Fruit fly (Drosophila melanogaster) whole organism, wandering third instar larva: ENCODE results near the gene NdufV3.
A peak's percentile ranks its signal among the peaks of the same experiment; 100 is the strongest.

Experiments
- CG32264 ChIP-seq: fragments of 200-800 bp; sonication (Bioruptor generic); optimal IDR thresholded peaks from 2 replicates; lab custom pipeline; 2016; ENCODE audit warnings: missing biosample characterization, missing genetic modification characterization
- CrebA ChIP-seq: fragments of 200-800 bp; sonication (Bioruptor generic); optimal IDR thresholded peaks from 2 replicates; lab custom pipeline; 2016; ENCODE audit warnings: missing biosample characterization, mild to moderate bottlenecking, missing genetic modification characterization, borderline replicate concordance
- Dfd ChIP-seq: fragments of >200 bp; optimal IDR thresholded peaks from 2 replicates; lab custom pipeline; 2017; ENCODE audit warnings: missing biosample characterization, missing genetic modification characterization
- Dif ChIP-seq: fragments of 200-275, 200-300 bp; sonication (Bioruptor generic); optimal IDR thresholded peaks from 2 replicates; lab custom pipeline; 2018; ENCODE audit warnings: missing biosample characterization, missing genetic modification characterization; ENCODE audit not compliant: partially characterized antibody
- HLH106 ChIP-seq: fragments of 200-800 bp; optimal IDR thresholded peaks from 3 replicates; lab custom pipeline; 2019; ENCODE audit warnings: missing biosample characterization, mild to moderate bottlenecking, missing genetic modification characterization, moderate library complexity
- Hnf4 ChIP-seq: fragments of 200-800 bp; sonication (Bioruptor generic); optimal IDR thresholded peaks from 2 replicates; lab custom pipeline; 2016; ENCODE audit warnings: missing biosample characterization, mild to moderate bottlenecking, missing genetic modification characterization
- Hr78 ChIP-seq: fragments of >200 bp; optimal IDR thresholded peaks from 2 replicates; lab custom pipeline; 2017; ENCODE audit warnings: missing biosample characterization, missing genetic modification characterization
- Hr83 ChIP-seq: fragments of 200-300 bp; sonication (Bioruptor generic); optimal IDR thresholded peaks from 2 replicates; lab custom pipeline; 2016; ENCODE audit warnings: missing biosample characterization, mild to moderate bottlenecking, missing genetic modification characterization, moderate library complexity; ENCODE audit not compliant: poor library complexity, severe bottlenecking
- Jra ChIP-seq: sonication (Bioruptor generic); optimal IDR thresholded peaks from 2 replicates; lab custom pipeline; 2016; ENCODE audit warnings: missing biosample characterization, missing genetic modification characterization
- Mio ChIP-seq: sonication (Bioruptor generic); optimal IDR thresholded peaks from 2 replicates; lab custom pipeline; 2016; ENCODE audit warnings: missing biosample characterization, missing genetic modification characterization
- Myc ChIP-seq: fragments of >200 bp; optimal IDR thresholded peaks from 2 replicates; lab custom pipeline; 2017
- OdsH ChIP-seq: fragments of 200-800 bp; sonication (Bioruptor generic); optimal IDR thresholded peaks from 2 replicates; lab custom pipeline; 2016; ENCODE audit warnings: missing biosample characterization, mild to moderate bottlenecking, missing genetic modification characterization
- Rel ChIP-seq, 2 experiments: fragments of 200-800 bp; sonication (Bioruptor generic) in 1 of 2; optimal IDR thresholded peaks; 2 replicates in 1 of 2; 3 replicates in 1 of 2; lab custom pipeline; 2016 to 2019; ENCODE audit warnings: mild to moderate bottlenecking in 2 of 2, missing biosample characterization in 2 of 2, missing genetic modification characterization in 2 of 2, moderate library complexity in 1 of 2
- Sp1 ChIP-seq: fragments of 200-800 bp; sonication (Bioruptor generic); optimal IDR thresholded peaks from 3 replicates; lab custom pipeline; 2019; ENCODE audit warnings: missing biosample characterization, mild to moderate bottlenecking, missing genetic modification characterization, moderate library complexity
- Vsx2 ChIP-seq: fragments of 200-300, 225-300 bp; sonication (Bioruptor generic); optimal IDR thresholded peaks from 2 replicates; lab custom pipeline; 2018; ENCODE audit warnings: missing biosample characterization, missing genetic modification characterization; ENCODE audit not compliant: partially characterized antibody
- br ChIP-seq: fragments of 200-800 bp; sonication (Bioruptor generic); optimal IDR thresholded peaks from 2 replicates; lab custom pipeline; 2016; ENCODE audit warnings: missing biosample characterization, missing genetic modification characterization
- brk ChIP-seq: fragments of 200-800 bp; sonication (Bioruptor generic); optimal IDR thresholded peaks from 2 replicates; lab custom pipeline; 2016; ENCODE audit warnings: missing biosample characterization, mild to moderate bottlenecking, missing genetic modification characterization
- dmrt93B ChIP-seq: fragments of 200-800 bp; sonication (Bioruptor generic); optimal IDR thresholded peaks from 2 replicates; lab custom pipeline; 2018; ENCODE audit warnings: missing biosample characterization, mild to moderate bottlenecking, missing genetic modification characterization
- dsf ChIP-seq: sonication (Bioruptor generic); optimal IDR thresholded peaks from 2 replicates; lab custom pipeline; 2016; ENCODE audit warnings: missing biosample characterization, missing genetic modification characterization, borderline replicate concordance
- ey ChIP-seq: fragments of 200-800 bp; sonication (Bioruptor generic); optimal IDR thresholded peaks from 2 replicates; lab custom pipeline; 2016; ENCODE audit warnings: missing biosample characterization, missing genetic modification characterization
- foxo ChIP-seq, 2 experiments: fragments of 200-800 bp; sonication (Bioruptor generic); optimal IDR thresholded peaks; 2 replicates in 1 of 2; 3 replicates in 1 of 2; lab custom pipeline; 2016 to 2017; ENCODE audit warnings: missing biosample characterization in 2 of 2, missing genetic modification characterization in 2 of 2
- fru ChIP-seq: fragments of 200-800 bp; sonication (Bioruptor generic); optimal IDR thresholded peaks from 3 replicates; lab custom pipeline; 2016; ENCODE audit warnings: missing biosample characterization, mild to moderate bottlenecking, missing genetic modification characterization
- h ChIP-seq: fragments of 200-800 bp; sonication (Bioruptor generic); optimal IDR thresholded peaks from 3 replicates; lab custom pipeline; 2016; ENCODE audit warnings: missing biosample characterization, mild to moderate bottlenecking, missing genetic modification characterization
- jim ChIP-seq: fragments of 175-275, 200-325 bp; sonication (Bioruptor generic); optimal IDR thresholded peaks from 2 replicates; lab custom pipeline; 2016; ENCODE audit warnings: missing biosample characterization, mild to moderate bottlenecking, missing genetic modification characterization
- lola ChIP-seq: fragments of >200 bp; optimal IDR thresholded peaks from 2 replicates; lab custom pipeline; 2017; ENCODE audit warnings: missing biosample characterization, missing genetic modification characterization
- pan ChIP-seq: fragments of >200 bp; optimal IDR thresholded peaks from 2 replicates; lab custom pipeline; 2017
- rgr ChIP-seq: fragments of 200-800 bp; sonication (Bioruptor generic); optimal IDR thresholded peaks from 3 replicates; lab custom pipeline; 2016; ENCODE audit warnings: missing biosample characterization, mild to moderate bottlenecking, missing genetic modification characterization
- sage ChIP-seq: fragments of 200-800 bp; sonication (Bioruptor generic); optimal IDR thresholded peaks from 2 replicates; lab custom pipeline; 2016; ENCODE audit warnings: missing biosample characterization, mild to moderate bottlenecking, missing genetic modification characterization
- sv ChIP-seq: fragments of 200-800 bp; sonication (Bioruptor generic); optimal IDR thresholded peaks from 3 replicates; lab custom pipeline; 2016; ENCODE audit warnings: missing biosample characterization, missing genetic modification characterization
- tai ChIP-seq: sonication (Bioruptor generic); optimal IDR thresholded peaks from 2 replicates; lab custom pipeline; 2016; ENCODE audit warnings: missing biosample characterization, missing genetic modification characterization

Gene NdufV3

DNA sequence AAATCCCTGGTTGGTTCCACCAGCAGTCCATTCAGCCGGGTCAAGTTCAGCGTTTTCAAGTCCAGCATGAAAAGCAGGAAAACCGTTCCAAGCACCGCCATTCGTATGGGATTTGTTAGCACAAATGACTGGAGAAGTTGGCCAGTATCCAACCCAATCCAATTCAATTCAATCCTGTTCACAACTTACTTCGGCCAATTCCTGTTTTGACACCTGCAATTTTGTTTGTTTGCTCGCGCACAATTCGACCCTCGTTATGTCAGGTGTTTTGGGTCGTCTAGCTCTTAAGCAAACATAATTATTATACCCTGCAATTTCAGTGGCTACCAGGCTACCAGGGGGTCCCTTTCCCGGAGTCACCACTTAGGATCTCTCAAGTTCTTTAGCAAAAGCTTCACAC lies 38.7 kb upstream of the NdufV3 start, which contains the start of gene Ir10a:
Gene Ir10a (minus strand): TSS at position 101 of the 400 bp plus-strand sequence.
- TF ChIP-seq tai (GFP tag; lab: Kevin White, UChicago) (no peak), sage (GFP tag; lab: Kevin White, UChicago) (no peak), Mio (GFP tag; lab: Kevin White, UChicago) (no peak), Hnf4 (no peak), foxo (GFP tag; optimal IDR thresholded peaks at IDR 0.05; lab: Kevin White, UChicago) (no peak), Jra (GFP tag; lab: Kevin White, UChicago) (no peak), brk (GFP tag; lab: Kevin White, UChicago) (no peak), Hr78 (GFP tag; lab: Kevin White, UChicago) (no peak), CrebA (GFP tag; lab: Kevin White, UChicago) (no peak), rgr (GFP tag; lab: Kevin White, UChicago) (no peak), h (GFP tag; lab: Kevin White, UChicago) (no peak), Dfd (no peak)
- TF ChIP-seq, all 38 proteins: peak for 0

DNA sequence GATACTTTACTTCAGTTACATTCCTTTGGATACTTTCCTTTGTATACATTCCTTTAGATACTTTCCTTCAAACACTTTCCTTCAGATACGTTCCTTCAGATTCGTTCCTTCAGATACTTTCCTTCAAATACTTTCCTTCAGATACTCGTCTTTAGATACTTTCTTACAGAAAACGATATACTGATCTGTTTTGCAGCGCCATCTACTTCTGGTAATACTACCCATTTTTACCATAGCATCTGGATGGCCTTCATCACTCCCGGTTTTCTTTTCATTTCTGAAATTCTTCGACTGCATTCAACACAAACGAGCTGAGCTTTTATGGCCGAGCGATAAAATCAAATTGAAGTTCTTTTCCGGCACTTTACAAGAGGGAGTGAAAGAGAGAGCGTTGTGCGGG lies 29.9 kb upstream of the NdufV3 start:
- TF ChIP-seq Rel (GFP tag; optimal IDR thresholded peaks at IDR 0.05; lab: Kevin White, UChicago) (no peak), Rel (tag; optimal IDR thresholded peaks at IDR 0.05; lab: Kevin White, UChicago) (no peak)

DNA sequence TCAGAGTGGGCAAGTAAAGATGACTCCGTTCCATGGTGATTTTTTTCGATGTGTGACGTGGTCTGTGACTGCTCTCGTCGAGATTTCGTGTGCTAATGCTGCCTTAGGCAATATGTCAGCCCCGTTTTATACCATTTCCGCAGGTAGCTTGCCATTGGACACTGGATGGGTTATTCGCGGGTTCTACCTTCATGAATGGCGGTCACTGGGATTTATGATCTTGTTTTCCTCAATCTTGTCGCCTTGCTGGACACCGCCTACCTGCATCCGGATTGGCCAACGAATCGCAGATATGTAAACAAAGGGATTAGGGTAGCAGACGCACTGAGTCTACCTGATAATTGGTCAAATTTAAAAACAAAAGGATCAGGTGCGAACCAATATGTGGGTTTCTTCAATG lies 27.5 kb upstream of the NdufV3 start, which contains the start of gene sisA:
Gene sisA (minus strand): TSS at position 101 of the 400 bp plus-strand sequence.
- TF ChIP-seq dmrt93B (no peak), Myc (lab: Kevin White, UChicago) (no peak), lola (GFP tag; lab: Kevin White, UChicago) (no peak), fru (GFP tag; lab: Kevin White, UChicago) (no peak), CG32264 (GFP tag; lab: Kevin White, UChicago) (no peak), Hr78 (GFP tag; lab: Kevin White, UChicago) (no peak), Hnf4 (no peak), Vsx2 (GFP tag; lab: Kevin White, UChicago) (no peak), jim (GFP tag; lab: Kevin White, UChicago) (no peak), CrebA (GFP tag; lab: Kevin White, UChicago) (no peak), foxo (GFP tag; optimal IDR thresholded peaks at IDR 0.05; lab: Kevin White, UChicago) (no peak), OdsH (GFP tag; lab: Kevin White, UChicago) (no peak), rgr (GFP tag; lab: Kevin White, UChicago) (no peak), HLH106 (tag; lab: Kevin White, UChicago) (no peak), Dfd (no peak), Jra (GFP tag; lab: Kevin White, UChicago) (no peak)

DNA sequence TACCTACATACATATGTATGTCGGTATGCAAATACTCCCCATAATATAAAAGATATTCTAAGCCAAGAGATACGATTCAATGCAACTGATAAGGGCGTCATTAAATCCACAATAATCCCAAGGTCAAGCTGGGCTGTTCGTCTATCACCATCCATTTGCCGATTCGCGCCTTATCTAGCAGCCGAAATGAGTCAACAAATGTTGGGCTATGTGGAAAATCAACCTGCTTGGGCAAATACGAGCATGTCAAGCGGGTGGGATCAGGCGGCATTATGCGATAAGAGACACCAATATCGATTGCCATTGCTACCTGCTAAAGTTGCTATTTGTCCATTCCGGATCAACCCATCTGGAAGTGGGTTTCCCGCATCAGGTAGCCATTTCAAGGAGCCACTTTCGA lies 27.1 kb upstream of the NdufV3 start:
- TF ChIP-seq tai (GFP tag; lab: Kevin White, UChicago) (no peak), br (GFP tag; lab: Kevin White, UChicago) (no peak), sv (GFP tag; lab: Kevin White, UChicago) (no peak), dsf (no peak), ey (GFP tag; lab: Kevin White, UChicago) (no peak), CrebA (GFP tag; lab: Kevin White, UChicago) (no peak), lola (GFP tag; lab: Kevin White, UChicago) (no peak), pan (lab: Kevin White, UChicago) (no peak), HLH106 (tag; lab: Kevin White, UChicago) (no peak), brk (GFP tag; lab: Kevin White, UChicago) (no peak), Sp1 (GFP tag; lab: Kevin White, UChicago) (no peak)

DNA sequence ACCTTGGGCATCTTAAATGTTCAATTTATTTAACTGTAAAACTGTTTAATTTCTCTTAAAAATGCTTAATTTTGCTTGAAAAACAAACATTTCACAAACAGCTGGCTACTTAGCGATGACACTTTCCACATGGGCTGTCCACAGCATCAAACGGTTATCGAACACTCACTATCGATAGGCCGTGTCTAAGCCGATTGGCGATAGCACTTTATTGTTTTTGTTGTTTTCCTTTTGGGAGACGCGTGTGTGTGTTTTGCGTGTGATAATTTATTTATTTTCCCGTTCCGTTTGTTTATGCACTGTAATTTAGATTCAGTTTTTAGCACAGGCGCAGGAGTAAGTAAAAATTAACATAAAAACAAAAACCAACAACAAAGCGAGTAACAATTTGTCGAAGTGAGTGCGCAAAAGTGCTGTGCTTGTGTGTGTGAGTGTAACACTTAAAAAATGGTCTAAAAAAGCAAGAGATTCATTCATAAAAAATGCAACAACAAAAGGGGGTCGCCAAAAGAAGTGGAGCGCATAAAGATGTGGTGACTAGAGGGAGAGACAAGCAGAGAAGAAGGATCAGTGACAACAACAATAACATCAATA lies 24.5 kb upstream of the NdufV3 start, which contains the start of gene Gapvd1:
Gene Gapvd1 (plus strand): TSS at position 211 of the 594 bp plus-strand sequence.
- TF ChIP-seq Hr83 (no peak), dmrt93B (no peak), brk (GFP tag; lab: Kevin White, UChicago) (no peak), Mio (GFP tag; lab: Kevin White, UChicago) (no peak), jim (GFP tag; lab: Kevin White, UChicago) (no peak), h (GFP tag; lab: Kevin White, UChicago) (peak; percentile 26), dsf (no peak), br (GFP tag; lab: Kevin White, UChicago) (peak; percentile 3), CG32264 (GFP tag; lab: Kevin White, UChicago) (no peak), foxo (GFP tag; optimal IDR thresholded peaks at IDR 0.05; lab: Kevin White, UChicago) (no peak), tai (GFP tag; lab: Kevin White, UChicago) (no peak), Hnf4 (peak; percentile 55), Dif (GFP tag; lab: Kevin White, UChicago) (no peak), rgr (GFP tag; lab: Kevin White, UChicago) (no peak), fru (GFP tag; lab: Kevin White, UChicago) (peak; percentile 8), ey (GFP tag; lab: Kevin White, UChicago) (no peak), Jra (GFP tag; lab: Kevin White, UChicago) (peak; percentile 26)
- TF ChIP-seq, all 38 proteins: peak for 5
